Worm (Caenorhabditis elegans): ENCODE results near the gene ell-1.

- TF ChIP-seq ztf-23 (GFP tag; IDR thresholded peaks at IDR 0.05) (no peak), ref-1 (GFP tag; conservative IDR thresholded peaks at IDR 0.05) (no peak), T22C8.4 (GFP tag; IDR thresholded peaks at IDR 0.05) (no peak), flt-1 (GFP tag; IDR thresholded peaks at IDR 0.05) (no peak), ztf-29 (GFP tag; IDR thresholded peaks at IDR 0.05) (no peak)
Observed at ce11 chrIV:4395555-4395954, 1.3 kb downstream of the ell-1 start.
